Fruit fly (Drosophila melanogaster): Measurements from ENCODE around the gene Ndfip.

Gene Ndfip

dm6 chr3L:17658423-17659267 is 4.6 kb upstream of the Ndfip start:
- peak; percentile 62 for TF ChIP-seq Hr96 (GFP tag; optimal IDR thresholded peaks at IDR 0.05)
- TF ChIP-seq CG7045 (GFP tag; optimal IDR thresholded peaks at IDR 0.05), result peak; percentile 68
- peak; percentile 46 for TF ChIP-seq Crg-1 (GFP tag; optimal IDR thresholded peaks at IDR 0.05)
- peak; percentile 1 for TF ChIP-seq CG12768 (GFP tag; optimal IDR thresholded peaks at IDR 0.05)
- peak; percentile 87 for TF ChIP-seq CG7101 (tag; optimal IDR thresholded peaks at IDR 0.05)
- no peak for TF ChIP-seq kay (GFP tag; ENCODE audit: borderline replicate concordance)
- peak; percentile 25 for TF ChIP-seq cic (GFP tag; optimal IDR thresholded peaks at IDR 0.05)
- peak; percentile 100 for TF ChIP-seq ovo (GFP tag; optimal IDR thresholded peaks at IDR 0.05)
- peak; percentile 21 for TF ChIP-seq Mnt (GFP tag; optimal IDR thresholded peaks at IDR 0.05)
- TF ChIP-seq cnc (optimal IDR thresholded peaks at IDR 0.05), result no peak
- TF ChIP-seq CG5204 (GFP tag; optimal IDR thresholded peaks at IDR 0.05), result peak; percentile 63
- peak; percentile 95 for TF ChIP-seq pad (GFP tag; optimal IDR thresholded peaks at IDR 0.05)
- no peak for TF ChIP-seq tj (GFP tag; optimal IDR thresholded peaks at IDR 0.05)
- no peak for TF ChIP-seq Clk (GFP tag; optimal IDR thresholded peaks at IDR 0.05)
- peak; percentile 6 for TF ChIP-seq toe (GFP tag; optimal IDR thresholded peaks at IDR 0.05)
- peak; percentile 79 for TF ChIP-seq CG33017 (tag; optimal IDR thresholded peaks at IDR 0.05)
- peak; percentile 87 for TF ChIP-seq bab1 (GFP tag; optimal IDR thresholded peaks at IDR 0.05)
- peak; percentile 55 for TF ChIP-seq CG11617 (GFP tag; optimal IDR thresholded peaks at IDR 0.05)
- TF ChIP-seq CG14711 (tag; optimal IDR thresholded peaks at IDR 0.05), result peak; percentile 81
- TF ChIP-seq CG1620 (GFP tag; optimal IDR thresholded peaks at IDR 0.05), result peak; percentile 25

- TF ChIP-seq cnc (optimal IDR thresholded peaks at IDR 0.05) (no peak), ovo (GFP tag; optimal IDR thresholded peaks at IDR 0.05) (no peak), bab1 (GFP tag; optimal IDR thresholded peaks at IDR 0.05) (peak; percentile 4), CG33017 (tag; optimal IDR thresholded peaks at IDR 0.05) (peak; percentile 75), pad (GFP tag; optimal IDR thresholded peaks at IDR 0.05) (no peak), Crg-1 (GFP tag; optimal IDR thresholded peaks at IDR 0.05) (peak; percentile 32), toe (GFP tag; optimal IDR thresholded peaks at IDR 0.05) (peak; percentile 17), Mnt (GFP tag; optimal IDR thresholded peaks at IDR 0.05) (peak; percentile 14), CG11617 (GFP tag; optimal IDR thresholded peaks at IDR 0.05) (peak; percentile 44), tj (GFP tag; optimal IDR thresholded peaks at IDR 0.05) (peak; percentile 39), CG12768 (GFP tag; optimal IDR thresholded peaks at IDR 0.05) (peak; percentile 50), CG5204 (GFP tag; optimal IDR thresholded peaks at IDR 0.05) (peak; percentile 58), CG7045 (GFP tag; optimal IDR thresholded peaks at IDR 0.05) (peak; percentile 80), CG14711 (tag; optimal IDR thresholded peaks at IDR 0.05) (peak; percentile 37), cic (GFP tag; optimal IDR thresholded peaks at IDR 0.05) (peak; percentile 19), CG7101 (tag; optimal IDR thresholded peaks at IDR 0.05) (peak; percentile 55), Clk (GFP tag; optimal IDR thresholded peaks at IDR 0.05) (no peak), CG1620 (GFP tag; optimal IDR thresholded peaks at IDR 0.05) (no peak), Hr96 (GFP tag; optimal IDR thresholded peaks at IDR 0.05) (no peak), kay (GFP tag; ENCODE audit: borderline replicate concordance) (no peak)
Observed at dm6 chr3L:17657728-17658379, 3.8 kb upstream of the Ndfip start.

- TF ChIP-seq CG1620 (GFP tag; optimal IDR thresholded peaks at IDR 0.05) (no peak), CG11617 (GFP tag; optimal IDR thresholded peaks at IDR 0.05) (no peak), cic (GFP tag; optimal IDR thresholded peaks at IDR 0.05) (no peak), cnc (optimal IDR thresholded peaks at IDR 0.05) (no peak), CG12768 (GFP tag; optimal IDR thresholded peaks at IDR 0.05) (peak; percentile 14), CG33017 (tag; optimal IDR thresholded peaks at IDR 0.05) (no peak), CG5204 (GFP tag; optimal IDR thresholded peaks at IDR 0.05) (no peak), CG7045 (GFP tag; optimal IDR thresholded peaks at IDR 0.05) (no peak), kay (GFP tag; ENCODE audit: borderline replicate concordance) (peak; percentile 20), CG14711 (tag; optimal IDR thresholded peaks at IDR 0.05) (no peak), Crg-1 (GFP tag; optimal IDR thresholded peaks at IDR 0.05) (no peak), bab1 (GFP tag; optimal IDR thresholded peaks at IDR 0.05) (no peak), pad (GFP tag; optimal IDR thresholded peaks at IDR 0.05) (no peak)
Observed at dm6 chr3L:17656716-17657395, 2.8 kb upstream of the Ndfip start.

dm6 chr3L:17655837-17656308 is 1.8 kb upstream of the Ndfip start:
- TF ChIP-seq CG14711 (tag; optimal IDR thresholded peaks at IDR 0.05), result no peak
- peak; percentile 26 for TF ChIP-seq toe (GFP tag; optimal IDR thresholded peaks at IDR 0.05)
- TF ChIP-seq ovo (GFP tag; optimal IDR thresholded peaks at IDR 0.05), result peak; percentile 52
- no peak for TF ChIP-seq Clk (GFP tag; optimal IDR thresholded peaks at IDR 0.05)
- TF ChIP-seq CG1620 (GFP tag; optimal IDR thresholded peaks at IDR 0.05), result no peak
- peak; percentile 45 for TF ChIP-seq Crg-1 (GFP tag; optimal IDR thresholded peaks at IDR 0.05)
- TF ChIP-seq CG7101 (tag; optimal IDR thresholded peaks at IDR 0.05), result no peak
- TF ChIP-seq kay (GFP tag; ENCODE audit: borderline replicate concordance), result peak; percentile 64
- TF ChIP-seq cnc (optimal IDR thresholded peaks at IDR 0.05), result no peak
- no peak for TF ChIP-seq tj (GFP tag; optimal IDR thresholded peaks at IDR 0.05)
- TF ChIP-seq bab1 (GFP tag; optimal IDR thresholded peaks at IDR 0.05), result no peak
- TF ChIP-seq cic (GFP tag; optimal IDR thresholded peaks at IDR 0.05), result peak; percentile 43
- no peak for TF ChIP-seq CG33017 (tag; optimal IDR thresholded peaks at IDR 0.05)
- no peak for TF ChIP-seq CG5204 (GFP tag; optimal IDR thresholded peaks at IDR 0.05)
- TF ChIP-seq CG12768 (GFP tag; optimal IDR thresholded peaks at IDR 0.05), result peak; percentile 39
- TF ChIP-seq Hr96 (GFP tag; optimal IDR thresholded peaks at IDR 0.05), result no peak
- TF ChIP-seq CG11617 (GFP tag; optimal IDR thresholded peaks at IDR 0.05), result peak; percentile 6
- TF ChIP-seq CG7045 (GFP tag; optimal IDR thresholded peaks at IDR 0.05), result peak; percentile 36
- TF ChIP-seq pad (GFP tag; optimal IDR thresholded peaks at IDR 0.05), result peak; percentile 10
- TF ChIP-seq Mnt (GFP tag; optimal IDR thresholded peaks at IDR 0.05), result no peak
